Worm (Caenorhabditis elegans) whole organism, L2 larva: ENCODE results near the gene T20B12.5.

Experiments
- C34F6.9 ChIP-seq: fragments of 150-350 bp; optimal IDR thresholded peaks from 2 replicates; lab custom pipeline; 2014; ENCODE audit warnings: missing biosample characterization, missing genetic modification characterization
- aly-2 ChIP-seq: fragments of 150-350 bp; optimal IDR thresholded peaks from 2 replicates; lab custom pipeline; 2014; ENCODE audit warnings: missing biosample characterization, missing genetic modification characterization
- ama-1 ChIP-seq: fragments of 150-350 bp; optimal IDR thresholded peaks from 2 replicates; lab custom pipeline; 2018; ENCODE audit warnings: inconsistent platforms
- ceh-82 ChIP-seq: fragments of 150-350 bp; optimal IDR thresholded peaks from 2 replicates; lab custom pipeline; 2014; ENCODE audit warnings: missing biosample characterization, missing genetic modification characterization
- lin-39 ChIP-seq: fragments of 150-350 bp; optimal IDR thresholded peaks from 2 replicates; lab custom pipeline; 2014; ENCODE audit warnings: missing biosample characterization, missing genetic modification reagents, missing genetic modification characterization
- lsy-2 ChIP-seq, 2 experiments: fragments of 150-350 bp in 1 of 2; sonication (generic microtip) in 1 of 2; optimal IDR thresholded peaks; 2 replicates each; lab custom pipeline; 2014 to 2017; ENCODE audit warnings: missing biosample characterization in 2 of 2, missing genetic modification characterization in 2 of 2
- nhr-12 ChIP-seq: fragments of 150-350 bp; optimal IDR thresholded peaks from 2 replicates; lab custom pipeline; 2014; ENCODE audit warnings: missing biosample characterization, missing genetic modification characterization
- skn-1 ChIP-seq: sonication (generic microtip); optimal IDR thresholded peaks from 2 replicates; lab custom pipeline; 2017; ENCODE audit warnings: missing biosample characterization, missing genetic modification characterization
- unc-62 ChIP-seq: fragments of 150-350 bp; optimal IDR thresholded peaks from 2 replicates; lab custom pipeline; 2014; ENCODE audit warnings: missing biosample characterization, missing genetic modification reagents, missing genetic modification characterization
- ztf-1 ChIP-seq: fragments of 200-800 bp; sonication (Bioruptor generic); conservative IDR thresholded peaks from 2 replicates; pipeline ENCODE4 v1.3.6; 2022; ENCODE audit warnings: missing genetic modification characterization, missing compliant biosample characterization

DNA sequence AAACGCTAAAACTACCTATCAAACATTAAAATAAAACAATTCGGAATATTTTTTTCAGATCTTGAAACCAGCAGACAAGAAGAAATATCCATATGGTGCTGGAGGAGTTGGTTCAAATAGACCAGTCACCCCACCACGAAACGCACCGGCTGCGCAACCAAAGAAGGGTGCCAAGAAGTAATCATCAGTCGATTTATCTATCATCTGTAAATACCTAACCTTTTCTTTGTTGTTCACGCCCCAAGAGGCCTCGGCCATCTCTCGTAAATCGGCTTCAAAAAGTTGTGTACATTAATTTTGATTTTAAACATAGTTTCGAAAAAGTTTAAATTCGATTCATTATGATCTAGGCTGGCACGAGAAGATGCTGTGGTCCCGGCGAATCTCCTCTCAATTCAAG lies 28.9 kb downstream of the T20B12.5 start:
- TF ChIP-seq ama-1 (lab: Kevin White, UChicago) (no peak), lsy-2 (tag; optimal IDR thresholded peaks at IDR 0.05; lab: Kevin White, UChicago) (no peak), unc-62 (no peak), ceh-82 (tag; lab: Kevin White, UChicago) (no peak), ztf-1 (GFP tag; lab: Robert Waterston, UW) (no peak), lin-39 (tag; lab: Kevin White, UChicago) (no peak), aly-2 (tag; lab: Kevin White, UChicago) (no peak), C34F6.9 (tag; lab: Kevin White, UChicago) (no peak), nhr-12 (no peak), skn-1 (tag; lab: Kevin White, UChicago) (no peak)
